Worm (Caenorhabditis elegans) whole organism, early embryonic: ENCODE data around the gene F54A3.5.

Source experiments
- B0310.2 ChIP-seq: sonication (generic microtip); optimal IDR thresholded peaks from 2 replicates; lab custom pipeline; 2016; ENCODE audit warnings: mild to moderate bottlenecking, missing genetic modification characterization, missing compliant biosample characterization
- F13C5.2 ChIP-seq: sonication (generic microtip); optimal IDR thresholded peaks from 2 replicates; lab custom pipeline; 2017; ENCODE audit warnings: mild to moderate bottlenecking, missing genetic modification characterization, inconsistent platforms, missing compliant biosample characterization
- aly-1 ChIP-seq: sonication (generic microtip); optimal IDR thresholded peaks from 2 replicates; lab custom pipeline; 2016; ENCODE audit warnings: missing genetic modification characterization, missing compliant biosample characterization
- ama-1 ChIP-seq: fragments of 150-350 bp; optimal IDR thresholded peaks from 2 replicates; lab custom pipeline; 2014
- ceh-13 ChIP-seq: fragments of 200-800 bp; sonication (Bioruptor generic); optimal IDR thresholded peaks from 2 replicates; lab custom pipeline; 2018; ENCODE audit warnings: mild to moderate bottlenecking, missing genetic modification characterization, missing compliant biosample characterization
- ceh-36 ChIP-seq: sonication (generic microtip); optimal IDR thresholded peaks from 2 replicates; lab custom pipeline; 2016; ENCODE audit warnings: missing genetic modification characterization, inconsistent platforms, missing compliant biosample characterization
- ets-7 ChIP-seq: sonication (generic microtip); optimal IDR thresholded peaks from 2 replicates; lab custom pipeline; 2016; ENCODE audit warnings: missing genotype, missing genetic modification characterization, missing compliant biosample characterization
- flt-1 ChIP-seq: fragments of 200-800 bp; sonication (Bioruptor generic); IDR thresholded peaks from 2 replicates; pipeline ENCODE4 v1.3.6; 2022; ENCODE audit warnings: missing genetic modification characterization, missing compliant biosample characterization
- hmbx-1 ChIP-seq: sonication (generic microtip); optimal IDR thresholded peaks from 2 replicates; lab custom pipeline; 2016; ENCODE audit warnings: mild to moderate bottlenecking, missing genetic modification characterization, missing compliant biosample characterization
- hmg-4 ChIP-seq: fragments of 200-800 bp; sonication (Bioruptor generic); optimal IDR thresholded peaks from 2 replicates; lab custom pipeline; 2018; ENCODE audit warnings: mild to moderate bottlenecking, missing genetic modification characterization, missing compliant biosample characterization
- hnd-1 ChIP-seq: sonication (generic microtip); optimal IDR thresholded peaks from 2 replicates; lab custom pipeline; 2016; ENCODE audit warnings: missing genetic modification characterization, missing compliant biosample characterization
- pes-1 ChIP-seq: fragments of 200-800 bp; sonication (Bioruptor generic); IDR thresholded peaks from 2 replicates; pipeline ENCODE4 v1.3.6; 2022; ENCODE audit warnings: missing genetic modification reagents, missing genetic modification characterization, missing compliant biosample characterization
- scrt-1 ChIP-seq: fragments of 200-800 bp; sonication (Bioruptor generic); IDR thresholded peaks from 2 replicates; pipeline ENCODE4 v1.3.6; 2022; ENCODE audit warnings: missing genetic modification characterization, missing compliant biosample characterization
- sea-1 ChIP-seq: fragments of 200-800 bp; sonication (Bioruptor generic); conservative IDR thresholded peaks from 2 replicates; pipeline ENCODE4 v1.3.6; 2022; ENCODE audit warnings: missing genetic modification characterization, missing compliant biosample characterization
- tbx-11 ChIP-seq: fragments of 200-800 bp; sonication (Bioruptor generic); IDR thresholded peaks from 2 replicates; pipeline ENCODE4 v1.3.6; 2022; ENCODE audit warnings: missing genetic modification characterization, missing compliant biosample characterization
- tbx-37 ChIP-seq: fragments of 200-800 bp; sonication (Bioruptor generic); conservative IDR thresholded peaks from 2 replicates; pipeline ENCODE4 v1.3.6; 2022; ENCODE audit warnings: missing genetic modification reagents, missing genetic modification characterization, missing compliant biosample characterization
- tra-4 ChIP-seq: sonication (generic microtip); optimal IDR thresholded peaks from 2 replicates; lab custom pipeline; 2017; ENCODE audit warnings: missing genetic modification characterization, missing compliant biosample characterization

Gene F54A3.5

ce11 chrII:2189357-2189756 is 36.2 kb downstream of the F54A3.5 start, which contains the start of gene mtq-2:
mtq-2 (minus strand) TSS chrII:2189457.
- no peak for TF ChIP-seq aly-1 (tag; lab: Kevin White, UChicago)
- TF ChIP-seq tra-4 (tag; lab: Kevin White, UChicago): no peak
- TF ChIP-seq sea-1 (GFP tag; lab: Robert Waterston, UW): no peak
- no peak for TF ChIP-seq ceh-13 (GFP tag; lab: Kevin White, UChicago)
- TF ChIP-seq B0310.2 (tag; lab: Kevin White, UChicago): no peak
- TF ChIP-seq hnd-1 (tag; lab: Kevin White, UChicago): no peak
- no peak for TF ChIP-seq ama-1 (lab: Kevin White, UChicago)
- TF ChIP-seq hmbx-1 (tag; lab: Kevin White, UChicago): no peak
- no peak for TF ChIP-seq pes-1 (GFP tag; lab: Robert Waterston, UW)
- no peak for TF ChIP-seq tbx-37 (GFP tag; lab: Robert Waterston, UW)
- TF ChIP-seq ceh-36: no peak
- no peak for TF ChIP-seq ets-7 (tag; lab: Kevin White, UChicago)
- TF ChIP-seq hmg-4 (GFP tag; lab: Kevin White, UChicago): no peak
- no peak for TF ChIP-seq tbx-11 (GFP tag; lab: Robert Waterston, UW)
- no peak for TF ChIP-seq scrt-1 (GFP tag; lab: Robert Waterston, UW)

ce11 chrII:2186730-2187129 is 38.8 kb downstream of the F54A3.5 start:
- TF ChIP-seq hmbx-1 (tag; lab: Kevin White, UChicago): no peak
- TF ChIP-seq hnd-1 (tag; lab: Kevin White, UChicago): no peak
- TF ChIP-seq ceh-36: no peak

- TF ChIP-seq ets-7 (tag; lab: Kevin White, UChicago): no peak
- TF ChIP-seq ama-1 (lab: Kevin White, UChicago): no peak
- no peak for TF ChIP-seq aly-1 (tag; lab: Kevin White, UChicago)
- TF ChIP-seq tbx-37 (GFP tag; lab: Robert Waterston, UW): no peak
- TF ChIP-seq tbx-11 (GFP tag; lab: Robert Waterston, UW): no peak
- no peak for TF ChIP-seq ceh-36
- TF ChIP-seq tra-4 (tag; lab: Kevin White, UChicago): no peak
These were observed 39.2 kb downstream of the F54A3.5 start, which contains the start of gene gba-2 for ce11 chrII:2186329-2186728. gba-2 (minus strand) TSS chrII:2186434.

ce11 chrII:2177735-2178134 is 47.8 kb downstream of the F54A3.5 start:
- no peak for TF ChIP-seq scrt-1 (GFP tag; lab: Robert Waterston, UW)
- no peak for TF ChIP-seq sea-1 (GFP tag; lab: Robert Waterston, UW)
- no peak for TF ChIP-seq tra-4 (tag; lab: Kevin White, UChicago)
- TF ChIP-seq tbx-37 (GFP tag; lab: Robert Waterston, UW): no peak

ce11 chrII:2176688-2177087 is 48.8 kb downstream of the F54A3.5 start, which contains the start of gene gba-1:
gba-1 (plus strand) TSS chrII:2176741.
- TF ChIP-seq ets-7 (tag; lab: Kevin White, UChicago): no peak
- TF ChIP-seq flt-1 (GFP tag; lab: Robert Waterston, UW): no peak
- no peak for TF ChIP-seq B0310.2 (tag; lab: Kevin White, UChicago)
- no peak for TF ChIP-seq aly-1 (tag; lab: Kevin White, UChicago)
- no peak for TF ChIP-seq scrt-1 (GFP tag; lab: Robert Waterston, UW)
- TF ChIP-seq ceh-36: no peak

- TF ChIP-seq ceh-13 (GFP tag; lab: Kevin White, UChicago): no peak
- TF ChIP-seq hmg-4 (GFP tag; lab: Kevin White, UChicago): no peak
- no peak for TF ChIP-seq ceh-36
- no peak for TF ChIP-seq B0310.2 (tag; lab: Kevin White, UChicago)
- no peak for TF ChIP-seq flt-1 (GFP tag; lab: Robert Waterston, UW)
- no peak for TF ChIP-seq hnd-1 (tag; lab: Kevin White, UChicago)
- no peak for TF ChIP-seq ama-1 (lab: Kevin White, UChicago)
- no peak for TF ChIP-seq scrt-1 (GFP tag; lab: Robert Waterston, UW)
- TF ChIP-seq sea-1 (GFP tag; lab: Robert Waterston, UW): no peak
- TF ChIP-seq tra-4 (tag; lab: Kevin White, UChicago): no peak
- no peak for TF ChIP-seq hmbx-1 (tag; lab: Kevin White, UChicago)
- no peak for TF ChIP-seq tbx-11 (GFP tag; lab: Robert Waterston, UW)
- no peak for TF ChIP-seq tbx-37 (GFP tag; lab: Robert Waterston, UW)
- TF ChIP-seq F13C5.2 (tag; lab: Kevin White, UChicago): no peak
- no peak for TF ChIP-seq ets-7 (tag; lab: Kevin White, UChicago)
- TF ChIP-seq pes-1 (GFP tag; lab: Robert Waterston, UW): no peak
These were observed 50.1 kb downstream of the F54A3.5 start, which contains the start of gene C33C12.7 for ce11 chrII:2175367-2175766. C33C12.7 (minus strand) TSS chrII:2175467.
